Fruit fly (Drosophila melanogaster): ENCODE data around the gene Tgs1.

Gene Tgs1

dm6 chr3R:18230229-18230628 lies 25.1 kb upstream of the Tgs1 start (continued):
- TF ChIP-seq TFAM (GFP tag; optimal IDR thresholded peaks at IDR 0.05) (no peak), CG5245 (GFP tag; optimal IDR thresholded peaks at IDR 0.05) (no peak), CG17186 (GFP tag; optimal IDR thresholded peaks at IDR 0.05) (no peak), Dll (GFP tag; IDR thresholded peaks at IDR 0.05; ENCODE audit: partially characterized antibody) (0 out of 4 replicates have a peak, but pooled peaks have one; percentile 20), nerfin-1 (tag; optimal IDR thresholded peaks at IDR 0.05) (no peak), Lhr (GFP tag; optimal IDR thresholded peaks at IDR 0.05) (no peak), CG32767 (GFP tag; IDR thresholded peaks at IDR 0.05) (no peak)

dm6 chr3R:18232187-18232586 lies 23.1 kb upstream of the Tgs1 start:
- TF ChIP-seq CG18476 (GFP tag; optimal IDR thresholded peaks at IDR 0.05) (no peak), sens (GFP tag) (peak; percentile 16), phol (tag; optimal IDR thresholded peaks at IDR 0.05) (peak; percentile 70), gcm (GFP tag; optimal IDR thresholded peaks at IDR 0.05) (peak; percentile 48), CG17802 (tag; optimal IDR thresholded peaks at IDR 0.05) (peak; percentile 92), trh (GFP tag; optimal IDR thresholded peaks at IDR 0.05) (no peak), cg (GFP tag; optimal IDR thresholded peaks at IDR 0.05) (peak; percentile 22), HLH4C (GFP tag; IDR thresholded peaks at IDR 0.05; ENCODE audit: partially characterized antibody) (no peak)

dm6 chr3R:18234699-18235257 lies 20.6 kb upstream of the Tgs1 start:
- TF ChIP-seq corto (GFP tag; optimal IDR thresholded peaks at IDR 0.05) (no peak), slbo (GFP tag; IDR thresholded peaks at IDR 0.05) (no peak), TFAM (GFP tag; optimal IDR thresholded peaks at IDR 0.05) (no peak), CG8089 (GFP tag; optimal IDR thresholded peaks at IDR 0.05) (no peak), CG3163 (GFP tag; optimal IDR thresholded peaks at IDR 0.05) (no peak), chif (GFP tag; optimal IDR thresholded peaks at IDR 0.05) (no peak), tna (GFP tag; IDR thresholded peaks at IDR 0.05; ENCODE audit: partially characterized antibody) (no peak), dysf (GFP tag; IDR thresholded peaks at IDR 0.05) (no peak), D (optimal IDR thresholded peaks at IDR 0.05) (peak; percentile 46), D (GFP tag; optimal IDR thresholded peaks at IDR 0.05) (no peak), CG9215 (GFP tag; IDR thresholded peaks at IDR 0.05) (no peak), nerfin-1 (tag; optimal IDR thresholded peaks at IDR 0.05) (peak; percentile 97), CG43689 (GFP tag; IDR thresholded peaks at IDR 0.05) (no peak), CG13296 (GFP tag; optimal IDR thresholded peaks at IDR 0.05) (no peak), aop (GFP tag; IDR thresholded peaks at IDR 0.05) (no peak), CG14014 (GFP tag; IDR thresholded peaks at IDR 0.05) (no peak), vfl (GFP tag; optimal IDR thresholded peaks at IDR 0.05) (no peak), CG10543 (GFP tag; optimal IDR thresholded peaks at IDR 0.05) (no peak), ash1 (GFP tag; optimal IDR thresholded peaks at IDR 0.05) (no peak), tll (GFP tag; optimal IDR thresholded peaks at IDR 0.05) (peak in 1 of 2 experiments; percentile 29), ssp (GFP tag; IDR thresholded peaks at IDR 0.05) (no peak), insv (GFP tag; optimal IDR thresholded peaks at IDR 0.05) (peak in 1 of 2 experiments; percentile 84), zen (tag; optimal IDR thresholded peaks at IDR 0.05) (no peak), CG5180 (GFP tag; optimal IDR thresholded peaks at IDR 0.05) (peak; percentile 86), unpg (GFP tag; optimal IDR thresholded peaks at IDR 0.05) (no peak), nom (GFP tag; optimal IDR thresholded peaks at IDR 0.05) (no peak), Hr39 (optimal IDR thresholded peaks at IDR 0.05) (no peak), pros (GFP tag; optimal IDR thresholded peaks at IDR 0.05) (peak; percentile 81), Camta (GFP tag; optimal IDR thresholded peaks at IDR 0.05) (no peak), HLHmδ (GFP tag; optimal IDR thresholded peaks at IDR 0.05) (peak; percentile 11), dimm (GFP tag; IDR thresholded peaks at IDR 0.05) (no peak), CG12942 (GFP tag; optimal IDR thresholded peaks at IDR 0.05) (no peak), gcm (GFP tag; optimal IDR thresholded peaks at IDR 0.05) (peak; percentile 72), bsh (GFP tag; optimal IDR thresholded peaks at IDR 0.05) (no peak), lilli (GFP tag; optimal IDR thresholded peaks at IDR 0.05) (no peak)
